Fruit fly (Drosophila melanogaster): Measurements from ENCODE around the gene dac.

DNA sequence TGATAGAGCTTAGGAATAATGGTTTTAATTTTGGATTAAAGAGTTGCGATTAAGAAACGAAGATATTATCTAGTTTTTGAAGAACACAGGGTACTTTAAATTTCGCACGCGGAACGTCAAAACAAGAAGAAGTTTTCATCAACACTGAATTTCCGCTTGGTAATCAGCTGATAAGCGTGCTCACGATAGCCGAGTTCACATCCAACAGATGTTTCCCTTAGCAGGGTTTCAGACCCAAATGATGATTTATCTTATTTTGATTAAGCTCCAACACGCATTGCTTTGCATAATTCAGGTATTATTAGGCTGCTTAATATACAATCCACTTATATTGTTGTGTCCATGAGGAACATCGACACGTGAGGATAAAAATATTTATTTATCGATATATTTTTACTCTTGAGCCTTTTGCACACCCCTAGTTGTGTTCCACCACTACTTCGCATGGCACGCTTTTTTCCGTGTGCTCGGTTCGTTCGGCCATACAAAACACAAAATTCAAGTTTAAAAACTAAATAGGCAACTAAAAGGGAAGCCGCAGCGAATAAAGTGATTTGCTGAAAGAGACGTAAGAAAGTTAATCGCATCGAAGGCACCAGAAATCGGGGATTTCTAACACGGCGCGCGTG is 5.4 kb upstream of the dac start, which contains the start of gene Tpr2:
- TF ChIP-seq h (optimal IDR thresholded peaks at IDR 0.05) = no peak
- TF ChIP-seq Sin3A (optimal IDR thresholded peaks at IDR 0.05) = no peak
- no peak for TF ChIP-seq psq (optimal IDR thresholded peaks at IDR 0.05)
- no peak for TF ChIP-seq Myc (optimal IDR thresholded peaks at IDR 0.05)
- TF ChIP-seq ttk (optimal IDR thresholded peaks at IDR 0.05) = no peak
- no peak for TF ChIP-seq insv (optimal IDR thresholded peaks at IDR 0.05)

All from Kc167 (cell line).